Fruit fly (Drosophila melanogaster): ENCODE measurements around the gene RpS14b.

RpS14b gene

dm6 chrX:7920081-7920688 lies 14.5 kb upstream of the RpS14b start, which contains the start of the genes hdm and Ykt6 (continued):
- TF ChIP-seq ash1 (GFP tag; optimal IDR thresholded peaks at IDR 0.05) (no peak), pb (GFP tag; optimal IDR thresholded peaks at IDR 0.05) (peak; percentile 31), CG2889 (GFP tag; IDR thresholded peaks at IDR 0.05) (peak; percentile 67; the same call in 2 of the 3 replicates), CG3407 (GFP tag; optimal IDR thresholded peaks at IDR 0.05) (no peak), Sox100B (GFP tag; optimal IDR thresholded peaks at IDR 0.05) (no peak), NFAT (GFP tag; IDR thresholded peaks at IDR 0.05) (peak; percentile 79; the same call in 1 of the 2 replicates), Max (GFP tag; optimal IDR thresholded peaks at IDR 0.05) (peak; percentile 56), CG30431 (GFP tag; optimal IDR thresholded peaks at IDR 0.05) (peak; percentile 42), CG6813 (GFP tag; optimal IDR thresholded peaks at IDR 0.05) (peak; percentile 6), seq (GFP tag; IDR thresholded peaks at IDR 0.05) (peak; percentile 68), odd (GFP tag; optimal IDR thresholded peaks at IDR 0.05) (no peak), CG8765 (GFP tag; IDR thresholded peaks at IDR 0.05) (peak; percentile 80), Stat92E (GFP tag; optimal IDR thresholded peaks at IDR 0.05) (peak in 1 of 3 experiments; percentile 10), CG4404 (GFP tag; IDR thresholded peaks at IDR 0.05) (peak; percentile 79), CG16779 (GFP tag; IDR thresholded peaks at IDR 0.05) (peak; percentile 56; the same call in 1 of the 2 replicates)

dm6 chrX:7923063-7923462 lies 11.6 kb upstream of the RpS14b start:
- TF ChIP-seq Dfd (GFP tag; optimal IDR thresholded peaks at IDR 0.05) (peak in 1 of 2 experiments; percentile 41), CG12391 (tag; optimal IDR thresholded peaks at IDR 0.05) (no peak), CG12942 (GFP tag; optimal IDR thresholded peaks at IDR 0.05) (no peak), chn (GFP tag; optimal IDR thresholded peaks at IDR 0.05) (no peak), CHES-1-like (GFP tag; optimal IDR thresholded peaks at IDR 0.05) (no peak), CG1603 (tag; optimal IDR thresholded peaks at IDR 0.05) (no peak), Dll (GFP tag; IDR thresholded peaks at IDR 0.05; ENCODE audit: partially characterized antibody) (no peak), Scr (GFP tag; IDR thresholded peaks at IDR 0.05; ENCODE audit: partially characterized antibody) (0 out of 2 replicates have a peak, but pooled peaks have one; percentile 14), nom (GFP tag; optimal IDR thresholded peaks at IDR 0.05) (no peak), Trl (optimal IDR thresholded peaks at IDR 0.05) (no peak), Trl (GFP tag; optimal IDR thresholded peaks at IDR 0.05) (no peak), Nf-YC (tag; optimal IDR thresholded peaks at IDR 0.05) (no peak), CG11085 (GFP tag; IDR thresholded peaks at IDR 0.05) (no peak), CG8089 (GFP tag; optimal IDR thresholded peaks at IDR 0.05) (no peak), CG6683 (GFP tag; optimal IDR thresholded peaks at IDR 0.05) (no peak), cg (GFP tag; optimal IDR thresholded peaks at IDR 0.05) (peak; percentile 92), CG11247 (GFP tag; IDR thresholded peaks at IDR 0.05) (no peak), CG6854 (GFP tag; optimal IDR thresholded peaks at IDR 0.05) (no peak), chinmo (GFP tag; IDR thresholded peaks at IDR 0.05; ENCODE audit: partially characterized antibody) (0 out of 4 replicates have a peak, but pooled peaks have one; percentile 37), Ssrp (tag; optimal IDR thresholded peaks at IDR 0.05) (no peak), H15 (GFP tag; IDR thresholded peaks at IDR 0.05) (no peak), yki (optimal IDR thresholded peaks at IDR 0.05) (no peak), CG14050 (GFP tag; IDR thresholded peaks at IDR 0.05) (no peak), CG4854 (GFP tag; optimal IDR thresholded peaks at IDR 0.05) (no peak), esg (GFP tag; conservative IDR thresholded peaks at IDR 0.05) (no peak), HmgZ (tag; optimal IDR thresholded peaks at IDR 0.05) (no peak), cwo (GFP tag; optimal IDR thresholded peaks at IDR 0.05) (no peak), CG12104 (GFP tag; optimal IDR thresholded peaks at IDR 0.05) (no peak), crc (GFP tag; optimal IDR thresholded peaks at IDR 0.05) (no peak), CG8478 (optimal IDR thresholded peaks at IDR 0.05) (peak; percentile 83), Dp (GFP tag; optimal IDR thresholded peaks at IDR 0.05) (no peak), Hand (GFP tag; optimal IDR thresholded peaks at IDR 0.05) (no peak), lov (optimal IDR thresholded peaks at IDR 0.05) (no peak), lov (GFP tag; IDR thresholded peaks at IDR 0.05) (no peak), CG17829 (tag; optimal IDR thresholded peaks at IDR 0.05) (no peak), CG3163 (GFP tag; optimal IDR thresholded peaks at IDR 0.05) (no peak)
